Worm (Caenorhabditis elegans) whole organism, young adult: ENCODE measurements around the gene mdf-1.

Experiments used
- B0035.1 ChIP-seq: sonication (generic microtip); optimal IDR thresholded peaks from 2 replicates; lab custom pipeline; 2016; ENCODE audit warnings: missing genetic modification characterization, mild to moderate bottlenecking, missing compliant biosample characterization, missing genotype, missing genetic modification reagents
- B0261.1 ChIP-seq: sonication (generic microtip); optimal IDR thresholded peaks from 2 replicates; lab custom pipeline; 2016; ENCODE audit warnings: mild to moderate bottlenecking, missing genetic modification characterization, moderate library complexity, missing compliant biosample characterization
- D2030.7 ChIP-seq: fragments of 200-800 bp; sonication (Bioruptor generic); IDR thresholded peaks from 2 replicates; pipeline ENCODE4 v1.3.6; 2022; ENCODE audit warnings: missing genetic modification reagents, missing genetic modification characterization, missing compliant biosample characterization
- F10E7.11 ChIP-seq: sonication (generic microtip); optimal IDR thresholded peaks from 2 replicates; lab custom pipeline; 2017; ENCODE audit warnings: mild to moderate bottlenecking, missing genetic modification characterization, moderate library complexity, missing compliant biosample characterization
- F33H1.4 ChIP-seq: fragments of 200-800 bp; sonication (Bioruptor generic); IDR thresholded peaks from 2 replicates; pipeline ENCODE4 v1.3.6; 2022; ENCODE audit warnings: missing genetic modification reagents, missing genetic modification characterization, missing compliant biosample characterization
- F57A8.1 ChIP-seq: fragments of 200-800 bp; sonication (Bioruptor generic); optimal IDR thresholded peaks from 2 replicates; lab custom pipeline; 2018; ENCODE audit warnings: mild to moderate bottlenecking, missing genetic modification characterization, moderate library complexity, missing compliant biosample characterization
- Y53G8AR.9 ChIP-seq: fragments of 200-800 bp; sonication (Bioruptor generic); conservative IDR thresholded peaks from 2 replicates; pipeline ENCODE4 v1.3.6; 2022; ENCODE audit warnings: missing genetic modification reagents, missing genetic modification characterization, missing compliant biosample characterization
- Y67H2A.10 ChIP-seq: fragments of 200-800 bp; sonication (Bioruptor generic); conservative IDR thresholded peaks from 2 replicates; pipeline ENCODE4 v1.3.6; 2022; ENCODE audit warnings: missing genetic modification reagents, missing genetic modification characterization, missing compliant biosample characterization
- Y79H2A.3 ChIP-seq: fragments of 200-800 bp; sonication (Bioruptor generic); conservative IDR thresholded peaks from 2 replicates; pipeline ENCODE4 v1.3.6; 2022; ENCODE audit warnings: missing genetic modification reagents, missing genetic modification characterization, missing compliant biosample characterization
- Y95B8A.8 ChIP-seq: fragments of 200-800 bp; sonication (Bioruptor generic); IDR thresholded peaks from 2 replicates; pipeline ENCODE4 v1.3.6; 2022; ENCODE audit warnings: missing genetic modification reagents, missing genetic modification characterization, missing compliant biosample characterization
- akir-1 ChIP-seq: fragments of 200-800 bp; sonication (Bioruptor generic); optimal IDR thresholded peaks from 2 replicates; lab custom pipeline; 2018; ENCODE audit warnings: mild to moderate bottlenecking, missing genetic modification characterization, moderate library complexity, missing compliant biosample characterization
- ama-1 ChIP-seq, 3 experiments: fragments of 150-350 bp in 1 of 3; sonication (generic microtip) in 2 of 3; optimal IDR thresholded peaks; 2 replicates each; lab custom pipeline; 2014 to 2018; ENCODE audit warnings: missing biosample characterization in 2 of 3, missing genetic modification characterization in 2 of 3, missing genetic modification reagents in 2 of 3
- aptf-2 ChIP-seq: fragments of 200-800 bp; sonication (Bioruptor generic); conservative IDR thresholded peaks from 2 replicates; pipeline ENCODE4 v1.3.6; 2022; ENCODE audit warnings: missing genetic modification reagents, missing genetic modification characterization, missing compliant biosample characterization
- athp-1 ChIP-seq: sonication (generic microtip); optimal IDR thresholded peaks from 2 replicates; lab custom pipeline; 2017; ENCODE audit warnings: mild to moderate bottlenecking, missing genetic modification characterization, missing compliant biosample characterization
- attf-5 ChIP-seq: fragments of 200-800 bp; sonication (Bioruptor generic); optimal IDR thresholded peaks from 2 replicates; lab custom pipeline; 2018; ENCODE audit warnings: mild to moderate bottlenecking, missing genetic modification characterization, missing compliant biosample characterization
- bed-1 ChIP-seq: fragments of 200-800 bp; sonication (Bioruptor generic); IDR thresholded peaks from 2 replicates; pipeline ENCODE4 v1.3.6; 2022; ENCODE audit warnings: missing genetic modification reagents, missing genetic modification characterization, missing compliant biosample characterization
- ceh-100 ChIP-seq: fragments of 200-800 bp; sonication (Bioruptor generic); IDR thresholded peaks from 2 replicates; pipeline ENCODE4 v1.3.6; 2022; ENCODE audit warnings: missing genetic modification reagents, missing genetic modification characterization, missing compliant biosample characterization
- ceh-27 ChIP-seq: fragments of 200-800 bp; sonication (Bioruptor generic); optimal IDR thresholded peaks from 2 replicates; lab custom pipeline; 2018; ENCODE audit warnings: mild to moderate bottlenecking, missing genetic modification characterization, moderate library complexity, missing compliant biosample characterization
- ceh-40 ChIP-seq: fragments of 200-800 bp; sonication (Bioruptor generic); IDR thresholded peaks from 2 replicates; pipeline ENCODE4 v1.3.6; 2022; ENCODE audit warnings: missing genetic modification characterization, missing compliant biosample characterization
- dox-1 ChIP-seq: fragments of 200-800 bp; sonication (Bioruptor generic); IDR thresholded peaks from 2 replicates; pipeline ENCODE4 v1.3.6; 2022; ENCODE audit warnings: missing genetic modification reagents, missing genetic modification characterization, missing compliant biosample characterization
- dpff-1 ChIP-seq: sonication (generic microtip); optimal IDR thresholded peaks from 2 replicates; lab custom pipeline; 2017; ENCODE audit warnings: mild to moderate bottlenecking, missing genetic modification characterization, missing compliant biosample characterization
- egl-44 ChIP-seq: fragments of 200-800 bp; sonication (Bioruptor generic); IDR thresholded peaks from 2 replicates; pipeline ENCODE4 v1.3.6; 2022; ENCODE audit warnings: missing genetic modification reagents, missing genetic modification characterization, missing compliant biosample characterization
- ekl-4 ChIP-seq: fragments of 200-800 bp; sonication (Bioruptor generic); IDR thresholded peaks from 2 replicates; pipeline ENCODE4 v1.3.6; 2022; ENCODE audit warnings: missing genetic modification reagents, missing genetic modification characterization, missing compliant biosample characterization
- ets-4 ChIP-seq: fragments of 200-800 bp; sonication (Bioruptor generic); optimal IDR thresholded peaks from 2 replicates; lab custom pipeline; 2018; ENCODE audit warnings: mild to moderate bottlenecking, missing genetic modification characterization, missing compliant biosample characterization
- gei-17 ChIP-seq: fragments of 200-800 bp; sonication (Bioruptor generic); optimal IDR thresholded peaks from 2 replicates; lab custom pipeline; 2018; ENCODE audit warnings: mild to moderate bottlenecking, missing genetic modification characterization, missing compliant biosample characterization
- hmg-20 ChIP-seq: fragments of 200-800 bp; sonication (Bioruptor generic); IDR thresholded peaks from 2 replicates; pipeline ENCODE4 v1.3.6; 2022; ENCODE audit warnings: missing genetic modification reagents, missing genetic modification characterization, missing compliant biosample characterization
- lin-35 ChIP-seq, 3 experiments: fragments of 150-350 bp in 2 of 3; sonication (generic microtip) in 1 of 3; optimal IDR thresholded peaks; 2 replicates each; lab custom pipeline; 2014 to 2018; ENCODE audit warnings: missing biosample characterization in 3 of 3, missing genetic modification characterization in 3 of 3, missing genetic modification reagents in 3 of 3
- lin-40 ChIP-seq: sonication (generic microtip); optimal IDR thresholded peaks from 2 replicates; lab custom pipeline; 2016; ENCODE audit warnings: missing genetic modification characterization, mild to moderate bottlenecking, missing compliant biosample characterization, missing genotype, missing genetic modification reagents
- lin-54 ChIP-seq: fragments of 200-800 bp; sonication (Bioruptor generic); optimal IDR thresholded peaks from 2 replicates; lab custom pipeline; 2018; ENCODE audit warnings: mild to moderate bottlenecking, missing genetic modification characterization, missing compliant biosample characterization
- madf-3 ChIP-seq: fragments of 200-800 bp; sonication (Bioruptor generic); IDR thresholded peaks from 2 replicates; pipeline ENCODE4 v1.3.6; 2022; ENCODE audit warnings: missing genetic modification reagents, missing genetic modification characterization, missing compliant biosample characterization
- madf-6 ChIP-seq: fragments of 200-800 bp; sonication (Bioruptor generic); IDR thresholded peaks from 2 replicates; pipeline ENCODE4 v1.3.6; 2022; ENCODE audit warnings: missing genetic modification reagents, missing genetic modification characterization, missing compliant biosample characterization
- mel-28 ChIP-seq: sonication (generic microtip); optimal IDR thresholded peaks from 2 replicates; lab custom pipeline; 2016; ENCODE audit warnings: borderline replicate concordance, mild to moderate bottlenecking, missing genetic modification characterization, missing compliant biosample characterization
- mxl-1 ChIP-seq: sonication (generic microtip); optimal IDR thresholded peaks from 2 replicates; lab custom pipeline; 2016; ENCODE audit warnings: missing genetic modification characterization, missing compliant biosample characterization
- nfya-2 ChIP-seq: fragments of 200-800 bp; sonication (Bioruptor generic); IDR thresholded peaks from 2 replicates; pipeline ENCODE4 v1.3.6; 2022; ENCODE audit warnings: missing genetic modification reagents, missing genetic modification characterization, missing compliant biosample characterization
- nhr-179 ChIP-seq: sonication (generic microtip); optimal IDR thresholded peaks from 2 replicates; lab custom pipeline; 2016; ENCODE audit warnings: mild to moderate bottlenecking, missing genetic modification characterization, missing compliant biosample characterization
- nhr-90 ChIP-seq: sonication (generic microtip); optimal IDR thresholded peaks from 2 replicates; lab custom pipeline; 2016; ENCODE audit warnings: missing genotype, mild to moderate bottlenecking, missing genetic modification characterization, missing compliant biosample characterization
- rcor-1 ChIP-seq: fragments of 200-800 bp; sonication (Bioruptor generic); IDR thresholded peaks from 2 replicates; pipeline ENCODE4 v1.3.6; 2022; ENCODE audit warnings: missing genetic modification reagents, missing genetic modification characterization, missing compliant biosample characterization
- rec-8 ChIP-seq, 2 experiments: sonication (generic microtip); optimal IDR thresholded peaks; 2 replicates each; lab custom pipeline; 2016; ENCODE audit warnings: mild to moderate bottlenecking in 2 of 2, missing genetic modification characterization in 2 of 2, missing genetic modification reagents in 2 of 2, missing genotype in 2 of 2, missing biosample characterization in 1 of 2, missing compliant biosample characterization in 1 of 2, moderate library complexity in 1 of 2
- rpc-1 ChIP-seq, 2 experiments: fragments of 150-350 bp in 1 of 2; sonication (generic microtip) in 1 of 2; optimal IDR thresholded peaks; 2 replicates each; lab custom pipeline; 2014 to 2018; ENCODE audit warnings: missing biosample characterization in 1 of 2, missing genetic modification characterization in 1 of 2, missing genetic modification reagents in 1 of 2, missing genotype in 1 of 2
- sea-2 ChIP-seq: fragments of 200-800 bp; sonication (Bioruptor generic); IDR thresholded peaks from 2 replicates; pipeline ENCODE4 v1.3.6; 2022; ENCODE audit warnings: missing genetic modification characterization, missing compliant biosample characterization
- snpc-1.3 ChIP-seq: sonication (generic microtip); optimal IDR thresholded peaks from 2 replicates; lab custom pipeline; 2017; ENCODE audit warnings: missing genetic modification characterization, mild to moderate bottlenecking, missing compliant biosample characterization, antibody characterized with exemption, moderate library complexity, missing genotype, missing genetic modification reagents; ENCODE audit not compliant: insufficient read depth
- tbp1 ChIP-seq: fragments of 200-800 bp; sonication (Bioruptor generic); optimal IDR thresholded peaks from 2 replicates; lab custom pipeline; 2018; ENCODE audit warnings: mild to moderate bottlenecking, missing genetic modification characterization, missing compliant biosample characterization
- tlf-1 ChIP-seq: fragments of 200-800 bp; sonication (Bioruptor generic); optimal IDR thresholded peaks from 2 replicates; lab custom pipeline; 2018; ENCODE audit warnings: mild to moderate bottlenecking, missing genetic modification characterization, missing compliant biosample characterization
- unc-130 ChIP-seq: sonication (generic microtip); optimal IDR thresholded peaks from 2 replicates; lab custom pipeline; 2016; ENCODE audit warnings: missing genetic modification reagents, missing genetic modification characterization, missing compliant biosample characterization
- zim-3 ChIP-seq: sonication (generic microtip); optimal IDR thresholded peaks from 2 replicates; lab custom pipeline; 2017; ENCODE audit warnings: mild to moderate bottlenecking, missing genetic modification characterization, moderate library complexity, missing compliant biosample characterization
- ztf-22 ChIP-seq: fragments of 200-800 bp; sonication (Bioruptor generic); optimal IDR thresholded peaks from 2 replicates; lab custom pipeline; 2018; ENCODE audit warnings: mild to moderate bottlenecking, missing genetic modification characterization, moderate library complexity, missing compliant biosample characterization
- ztf-28 ChIP-seq: fragments of 200-800 bp; sonication (Bioruptor generic); IDR thresholded peaks from 2 replicates; pipeline ENCODE4 v1.3.6; 2022; ENCODE audit warnings: missing genetic modification reagents, missing genetic modification characterization, missing compliant biosample characterization

Gene mdf-1

DNA sequence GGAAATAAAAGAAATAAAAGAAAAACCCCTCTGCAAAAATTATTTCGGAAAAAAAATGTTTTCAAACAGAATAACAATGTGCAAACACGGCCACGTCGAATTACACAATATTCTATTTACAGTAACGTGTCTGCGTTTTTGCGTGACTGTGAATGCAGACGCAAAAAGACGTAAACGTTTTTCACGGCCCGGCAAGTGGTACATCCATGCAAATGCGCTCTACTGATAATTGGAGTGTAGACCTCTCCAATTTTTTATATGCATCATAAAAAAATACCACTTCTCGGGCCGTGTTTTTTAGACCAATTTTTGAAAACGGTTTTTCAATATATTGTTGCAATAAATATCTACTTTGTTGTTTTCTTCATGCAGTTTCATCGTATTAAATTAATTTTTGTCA lies 5.4 kb upstream of the mdf-1 start, which contains the start of gene nstp-10:
TSS of gene nstp-10 (minus strand) at position 378 of the 400 bp plus-strand sequence.
- TF ChIP-seq B0035.1 (tag; lab: Kevin White, UChicago) = no peak
- peak; percentile 85 for TF ChIP-seq ceh-27 (GFP tag; lab: Kevin White, UChicago)
- TF ChIP-seq tbp1 = peak; percentile 72
- peak; percentile 89 for TF ChIP-seq rcor-1
- no peak for TF ChIP-seq ztf-22
- no peak for TF ChIP-seq sea-2 (GFP tag; lab: Robert Waterston, UW)
- TF ChIP-seq akir-1 (GFP tag; lab: Kevin White, UChicago) = no peak
- TF ChIP-seq tlf-1 = peak; percentile 89
- TF ChIP-seq ceh-100 (GFP tag; lab: Robert Waterston, UW) = peak; percentile 76
- TF ChIP-seq attf-5 (GFP tag; lab: Kevin White, UChicago) = peak; percentile 70
- no peak for TF ChIP-seq dpff-1 (tag; lab: Kevin White, UChicago)
- no peak for TF ChIP-seq nhr-179 (tag; lab: Kevin White, UChicago)
- TF ChIP-seq aptf-2 (GFP tag; lab: Robert Waterston, UW) = 0 out of 2 replicates have a peak, but pooled peaks have one; percentile 39
- no peak for TF ChIP-seq bed-1 (GFP tag; lab: Robert Waterston, UW)
- TF ChIP-seq nhr-90 (tag; lab: Kevin White, UChicago) = no peak
- peak; percentile 91 for TF ChIP-seq madf-3
- TF ChIP-seq Y95B8A.8 (GFP tag; lab: Robert Waterston, UW) = peak; percentile 91
- TF ChIP-seq ekl-4 (GFP tag; lab: Robert Waterston, UW) = peak; percentile 79
- peak; percentile 97 for TF ChIP-seq dox-1 (GFP tag; lab: Robert Waterston, UW)
- peak; percentile 86 for TF ChIP-seq lin-54 (GFP tag; lab: Kevin White, UChicago)
- peak; percentile 94 for TF ChIP-seq snpc-1.3 (tag; lab: Kevin White, UChicago)
- TF ChIP-seq rpc-1 (optimal IDR thresholded peaks at IDR 0.05; lab: Kevin White, UChicago) = no peak
- TF ChIP-seq rpc-1 (tag; optimal IDR thresholded peaks at IDR 0.05; lab: Kevin White, UChicago) = no peak
- peak; percentile 77; the same call in 1 of the 2 replicates for TF ChIP-seq ztf-28 (GFP tag; lab: Robert Waterston, UW)
- TF ChIP-seq ama-1 (optimal IDR thresholded peaks at IDR 0.05; lab: Kevin White, UChicago) = no peak
- TF ChIP-seq ama-1 (GFP tag; optimal IDR thresholded peaks at IDR 0.05; lab: Kevin White, UChicago) = no peak
- TF ChIP-seq Y67H2A.10 (GFP tag; lab: Robert Waterston, UW) = peak; percentile 54; the same call in 1 of the 2 replicates
- TF ChIP-seq F10E7.11 (tag; lab: Kevin White, UChicago) = no peak
- TF ChIP-seq unc-130 (GFP tag; lab: Kevin White, UChicago) = peak; percentile 89
- TF ChIP-seq ets-4 (GFP tag; lab: Kevin White, UChicago) = no peak
- no peak for TF ChIP-seq B0261.1 (tag; lab: Kevin White, UChicago)
- peak; percentile 97 for TF ChIP-seq madf-6 (GFP tag; lab: Robert Waterston, UW)
- TF ChIP-seq mel-28 (tag; lab: Kevin White, UChicago) = no peak
- TF ChIP-seq mxl-1 (tag; lab: Kevin White, UChicago) = no peak
- TF ChIP-seq egl-44 = no peak
- peak in 1 of 2 experiments; percentile 51 for TF ChIP-seq rec-8 (tag; optimal IDR thresholded peaks at IDR 0.05; lab: Kevin White, UChicago)
- TF ChIP-seq gei-17 = no peak
- TF ChIP-seq ceh-40 (GFP tag; lab: Robert Waterston, UW) = no peak
- TF ChIP-seq lin-35 (GFP tag; optimal IDR thresholded peaks at IDR 0.05; lab: Kevin White, UChicago) = peak in 1 of 3 experiments; percentile 8
- TF ChIP-seq athp-1 (tag; lab: Kevin White, UChicago) = peak; percentile 88
- no peak for TF ChIP-seq nfya-2
- peak; percentile 77; the same call in 1 of the 2 replicates for TF ChIP-seq Y79H2A.3 (GFP tag; lab: Robert Waterston, UW)
- TF ChIP-seq zim-3 (tag; lab: Kevin White, UChicago) = no peak
- TF ChIP-seq F57A8.1 (GFP tag; lab: Kevin White, UChicago) = no peak
- TF ChIP-seq F33H1.4 (GFP tag; lab: Robert Waterston, UW) = peak; percentile 74
- peak; percentile 97 for TF ChIP-seq D2030.7 (GFP tag; lab: Robert Waterston, UW)
- peak; percentile 28 for TF ChIP-seq lin-40 (tag; lab: Kevin White, UChicago)
- no peak for TF ChIP-seq hmg-20 (GFP tag; lab: Robert Waterston, UW)
- TF ChIP-seq Y53G8AR.9 (GFP tag; lab: Robert Waterston, UW) = peak; percentile 68; the same call in 1 of the 2 replicates
